Fruit fly (Drosophila melanogaster): ENCODE results near the gene side-VII.

The side-VII gene

DNA sequence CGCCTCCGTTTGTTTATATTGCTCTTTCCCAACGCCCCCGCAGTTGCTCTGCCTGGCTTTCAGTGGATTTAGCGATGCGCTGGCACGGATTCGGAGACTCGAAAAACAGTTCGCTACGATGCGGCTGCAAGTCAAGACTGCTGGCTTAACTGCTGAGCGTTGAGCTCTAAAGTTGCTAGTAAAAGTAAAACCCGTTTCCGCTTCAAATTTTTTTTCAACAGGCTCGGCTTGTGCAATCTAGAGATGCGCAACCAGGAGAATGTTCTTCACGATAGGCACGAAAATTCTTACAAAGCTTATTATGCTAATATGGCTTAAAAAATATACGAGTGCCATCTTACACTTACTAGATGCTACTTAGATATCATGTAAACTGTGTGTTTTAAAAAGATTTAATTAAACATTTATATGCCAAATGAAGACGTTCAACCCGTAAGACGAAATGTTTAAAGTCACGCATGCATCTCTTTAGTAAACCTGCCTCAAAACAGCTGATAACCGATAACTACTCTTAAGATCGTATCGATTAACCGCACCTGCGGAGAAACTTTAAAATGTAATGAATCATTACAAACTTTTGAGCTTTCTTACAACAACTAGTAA, 7.6 kb upstream of the side-VII start, which contains the start of gene CG12948:
CG12948 (minus strand) TSS at position 473 of the 603 bp plus-strand sequence.
- TF ChIP-seq fru (GFP tag; optimal IDR thresholded peaks at IDR 0.05) (no peak), foxo (GFP tag; optimal IDR thresholded peaks at IDR 0.05) (peak in 1 of 2 experiments; percentile 32), sage (GFP tag; optimal IDR thresholded peaks at IDR 0.05) (no peak), OdsH (GFP tag; optimal IDR thresholded peaks at IDR 0.05) (peak; percentile 55), dsf (GFP tag; optimal IDR thresholded peaks at IDR 0.05; ENCODE audit: borderline replicate concordance) (peak; percentile 10), ey (GFP tag; optimal IDR thresholded peaks at IDR 0.05) (peak; percentile 51), HLH106 (tag; optimal IDR thresholded peaks at IDR 0.05) (peak; percentile 79), Rel (GFP tag; optimal IDR thresholded peaks at IDR 0.05) (no peak), Rel (tag; optimal IDR thresholded peaks at IDR 0.05) (peak; percentile 65), Mio (GFP tag; optimal IDR thresholded peaks at IDR 0.05) (no peak), CG9705 (GFP tag; optimal IDR thresholded peaks at IDR 0.05) (peak; percentile 74), Sp1 (GFP tag; optimal IDR thresholded peaks at IDR 0.05) (peak; percentile 76), Hnf4 (GFP tag; optimal IDR thresholded peaks at IDR 0.05) (no peak), Dif (GFP tag; optimal IDR thresholded peaks at IDR 0.05; ENCODE audit: partially characterized antibody) (peak; percentile 17), rgr (GFP tag; optimal IDR thresholded peaks at IDR 0.05) (peak; percentile 73), sv (GFP tag; optimal IDR thresholded peaks at IDR 0.05) (peak; percentile 55), Myc (optimal IDR thresholded peaks at IDR 0.05) (peak; percentile 50), psq (GFP tag; optimal IDR thresholded peaks at IDR 0.05) (peak; percentile 53), br (GFP tag; optimal IDR thresholded peaks at IDR 0.05) (peak; percentile 80), woc (GFP tag; optimal IDR thresholded peaks at IDR 0.05) (peak; percentile 96), Abd-B (GFP tag; optimal IDR thresholded peaks at IDR 0.05) (no peak), Hr83 (GFP tag; optimal IDR thresholded peaks at IDR 0.05; ENCODE audit: poor library complexity, severe bottlenecking) (no peak), h (GFP tag; optimal IDR thresholded peaks at IDR 0.05) (no peak)

DNA sequence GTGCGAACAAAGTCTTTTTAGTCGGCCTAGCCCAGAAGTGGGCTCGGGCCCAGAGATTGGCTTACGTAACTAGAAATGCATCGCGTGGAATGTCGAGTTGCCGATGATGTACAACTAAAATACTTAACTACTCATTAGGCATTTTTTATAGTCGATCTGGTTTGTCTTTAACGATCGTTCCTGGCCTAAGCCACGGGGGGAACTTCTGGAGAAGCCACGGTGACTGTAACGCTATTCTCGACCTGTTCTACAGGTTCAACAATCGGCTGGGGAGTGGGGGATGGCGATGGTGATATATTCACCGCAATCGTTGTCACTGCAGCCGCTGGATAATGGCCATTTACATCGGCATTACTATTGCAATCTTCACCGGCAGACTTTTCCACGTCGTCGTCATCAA, 6.5 kb upstream of the side-VII start, which contains the start of gene CG34409:
CG34409 (minus strand) TSS at position 101 of the 400 bp plus-strand sequence.
- TF ChIP-seq fru (GFP tag; optimal IDR thresholded peaks at IDR 0.05) (no peak), sv (GFP tag; optimal IDR thresholded peaks at IDR 0.05) (no peak), GATAd (GFP tag; optimal IDR thresholded peaks at IDR 0.05) (no peak), Sp1 (GFP tag; optimal IDR thresholded peaks at IDR 0.05) (no peak), CG32264 (GFP tag; optimal IDR thresholded peaks at IDR 0.05) (no peak), OdsH (GFP tag; optimal IDR thresholded peaks at IDR 0.05) (no peak), usp (GFP tag; optimal IDR thresholded peaks at IDR 0.05) (no peak), Myc (optimal IDR thresholded peaks at IDR 0.05) (no peak), Hr83 (GFP tag; optimal IDR thresholded peaks at IDR 0.05; ENCODE audit: poor library complexity, severe bottlenecking) (no peak), psq (GFP tag; optimal IDR thresholded peaks at IDR 0.05) (no peak), brk (GFP tag; optimal IDR thresholded peaks at IDR 0.05) (no peak), lola (GFP tag; optimal IDR thresholded peaks at IDR 0.05) (no peak), woc (GFP tag; optimal IDR thresholded peaks at IDR 0.05) (no peak), Dif (GFP tag; optimal IDR thresholded peaks at IDR 0.05; ENCODE audit: partially characterized antibody) (no peak), N (GFP tag; optimal IDR thresholded peaks at IDR 0.05) (no peak), dsf (GFP tag; optimal IDR thresholded peaks at IDR 0.05; ENCODE audit: borderline replicate concordance) (no peak), Rel (GFP tag; optimal IDR thresholded peaks at IDR 0.05) (no peak), Rel (tag; optimal IDR thresholded peaks at IDR 0.05) (no peak), CrebA (GFP tag; optimal IDR thresholded peaks at IDR 0.05; ENCODE audit: borderline replicate concordance) (no peak), dmrt93B (GFP tag; optimal IDR thresholded peaks at IDR 0.05) (no peak), sage (GFP tag; optimal IDR thresholded peaks at IDR 0.05) (no peak)

DNA sequence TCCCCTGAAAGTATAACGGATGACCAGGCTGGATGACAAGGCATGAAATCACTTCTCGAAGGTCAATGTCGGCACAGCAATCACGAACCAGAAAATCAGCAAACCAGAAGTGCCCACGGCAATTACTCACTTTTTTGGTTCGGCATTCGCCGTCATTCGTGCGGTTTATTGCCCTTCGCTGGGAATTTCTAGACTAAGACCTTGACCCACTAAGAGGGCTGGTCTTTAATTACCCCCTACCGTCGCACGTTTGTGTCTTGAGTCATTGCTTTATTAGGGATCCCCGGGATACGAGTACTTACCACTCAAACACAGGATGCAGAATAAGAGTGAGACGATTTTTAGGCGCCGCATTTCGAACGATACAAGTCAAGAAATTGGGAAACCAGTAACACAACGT, 5.7 kb upstream of the side-VII start:
- TF ChIP-seq tai (GFP tag; optimal IDR thresholded peaks at IDR 0.05), result no peak
- TF ChIP-seq lola (GFP tag; optimal IDR thresholded peaks at IDR 0.05), result no peak
- no peak for TF ChIP-seq Vsx2 (GFP tag; optimal IDR thresholded peaks at IDR 0.05; ENCODE audit: partially characterized antibody)
- no peak for TF ChIP-seq Jra (GFP tag; optimal IDR thresholded peaks at IDR 0.05)
- TF ChIP-seq ey (GFP tag; optimal IDR thresholded peaks at IDR 0.05), result no peak
- TF ChIP-seq Abd-B (GFP tag; optimal IDR thresholded peaks at IDR 0.05), result no peak
- TF ChIP-seq sage (GFP tag; optimal IDR thresholded peaks at IDR 0.05), result no peak
- no peak for TF ChIP-seq brk (GFP tag; optimal IDR thresholded peaks at IDR 0.05)
- TF ChIP-seq sv (GFP tag; optimal IDR thresholded peaks at IDR 0.05), result no peak
- no peak for TF ChIP-seq CrebA (GFP tag; optimal IDR thresholded peaks at IDR 0.05; ENCODE audit: borderline replicate concordance)
- TF ChIP-seq Dfd (GFP tag; optimal IDR thresholded peaks at IDR 0.05), result no peak
- TF ChIP-seq CG9705 (GFP tag; optimal IDR thresholded peaks at IDR 0.05), result no peak
- TF ChIP-seq psq (GFP tag; optimal IDR thresholded peaks at IDR 0.05), result no peak
- TF ChIP-seq Rel (GFP tag; optimal IDR thresholded peaks at IDR 0.05), result no peak
- no peak for TF ChIP-seq Rel (tag; optimal IDR thresholded peaks at IDR 0.05)
- TF ChIP-seq dl (GFP tag; optimal IDR thresholded peaks at IDR 0.05; ENCODE audit: insufficient read depth in 1 of 2, partially characterized antibody in 2 of 2), result no peak
- TF ChIP-seq fru (GFP tag; optimal IDR thresholded peaks at IDR 0.05), result no peak
- TF ChIP-seq OdsH (GFP tag; optimal IDR thresholded peaks at IDR 0.05), result no peak
- TF ChIP-seq HLH106 (tag; optimal IDR thresholded peaks at IDR 0.05), result no peak
- no peak for TF ChIP-seq rgr (GFP tag; optimal IDR thresholded peaks at IDR 0.05)
- no peak for TF ChIP-seq pan (optimal IDR thresholded peaks at IDR 0.05)

Measured in whole organism, wandering third instar larva.